Fruit fly (Drosophila melanogaster) whole organism, embryonic: ENCODE data around the gene barr.
A peak's percentile ranks its signal among the peaks of the same experiment; 100 is the strongest.

Experiments
- Abd-B ChIP-seq: fragments of 200-800 bp; sonication (Bioruptor generic); optimal IDR thresholded peaks from 2 replicates; lab custom pipeline; 2018; ENCODE audit warnings: missing biosample characterization, mild to moderate bottlenecking, missing genetic modification characterization, moderate library complexity
- BEAF-32 ChIP-seq: fragments of 200-800 bp; sonication (Bioruptor generic); optimal IDR thresholded peaks from 3 replicates; lab custom pipeline; 2017; ENCODE audit warnings: missing biosample characterization, missing genetic modification characterization, mild to moderate bottlenecking, moderate library complexity, missing genetic modification reagents
- C15 ChIP-seq: fragments of 200-800 bp; sonication (Bioruptor generic); IDR thresholded peaks from 3 replicates; pipeline ENCODE4 v1.3.6; 2022; ENCODE audit warnings: missing biosample characterization, missing genetic modification characterization
- CG1024 ChIP-seq: fragments of 200-800 bp; sonication (Bioruptor generic); IDR thresholded peaks from 2 replicates; pipeline ENCODE4 v1.3.6; 2022; ENCODE audit warnings: missing biosample characterization, missing genetic modification characterization
- CG1233 ChIP-seq: fragments of 200-800 bp; sonication (Bioruptor generic); optimal IDR thresholded peaks from 4 replicates; lab custom pipeline; 2018; ENCODE audit warnings: missing biosample characterization, mild to moderate bottlenecking, missing genetic modification characterization
- CG13287 ChIP-seq: fragments of 200-800 bp; sonication (Bioruptor generic); IDR thresholded peaks from 2 replicates; pipeline ENCODE4 v1.3.6; 2022; ENCODE audit warnings: missing biosample characterization, missing genetic modification characterization; ENCODE audit not compliant: partially characterized antibody
- CG13775 ChIP-seq: fragments of 200-800 bp; sonication (Bioruptor generic); optimal IDR thresholded peaks from 3 replicates; lab custom pipeline; 2017; ENCODE audit warnings: missing biosample characterization, mild to moderate bottlenecking, missing genetic modification characterization
- CG15514 ChIP-seq: fragments of 200-800 bp; sonication (Bioruptor generic); optimal IDR thresholded peaks from 3 replicates; lab custom pipeline; 2017; ENCODE audit warnings: missing biosample characterization, missing genetic modification characterization, mild to moderate bottlenecking, moderate library complexity, missing genetic modification reagents
- CG18599 ChIP-seq: fragments of 200-800 bp; sonication (Bioruptor generic); optimal IDR thresholded peaks from 3 replicates; lab custom pipeline; 2017; ENCODE audit warnings: missing biosample characterization, missing genetic modification characterization, mild to moderate bottlenecking, moderate library complexity, missing genetic modification reagents
- CG3281 ChIP-seq: fragments of 200-800 bp; sonication (Bioruptor generic); optimal IDR thresholded peaks from 3 replicates; lab custom pipeline; 2017; ENCODE audit warnings: missing biosample characterization, mild to moderate bottlenecking, missing genetic modification characterization
- CG3847 ChIP-seq: fragments of 200-800 bp; sonication (Bioruptor generic); IDR thresholded peaks from 2 replicates; pipeline ENCODE4 v1.3.6; 2022; ENCODE audit warnings: missing biosample characterization, missing genetic modification characterization
- CG3995 ChIP-seq: fragments of 200-800 bp; sonication (Bioruptor generic); optimal IDR thresholded peaks from 3 replicates; lab custom pipeline; 2016; ENCODE audit warnings: missing biosample characterization, missing genetic modification characterization
- CG4424 ChIP-seq: fragments of 200-800 bp; sonication (Bioruptor generic); optimal IDR thresholded peaks from 3 replicates; lab custom pipeline; 2016; ENCODE audit warnings: missing biosample characterization, missing genetic modification characterization
- CG7357 ChIP-seq: fragments of 200-800 bp; sonication (Bioruptor generic); IDR thresholded peaks from 3 replicates; pipeline ENCODE4 v1.3.6; 2022; ENCODE audit warnings: missing biosample characterization, missing genetic modification characterization
- CG7928 ChIP-seq: fragments of 200-800 bp; sonication (Bioruptor generic); optimal IDR thresholded peaks from 2 replicates; lab custom pipeline; 2017; ENCODE audit warnings: missing biosample characterization, mild to moderate bottlenecking, missing genetic modification characterization
- Chrac-16 ChIP-seq: fragments of 200-800 bp; sonication (Bioruptor generic); optimal IDR thresholded peaks from 3 replicates; lab custom pipeline; 2016; ENCODE audit warnings: missing biosample characterization, missing genetic modification characterization
- Eip74EF ChIP-seq, 2 experiments: fragments of 200-800 bp in 1 of 2; fragments of >200 bp in 1 of 2; sonication (Bioruptor generic) in 1 of 2; optimal IDR thresholded peaks; 2 replicates each; lab custom pipeline; 2017 to 2019; ENCODE audit warnings: missing biosample characterization in 2 of 2, missing genetic modification characterization in 2 of 2, mild to moderate bottlenecking in 1 of 2, moderate library complexity in 1 of 2
- Ets65A ChIP-seq: fragments of 200-800 bp; sonication (Bioruptor generic); peaks from one replicate; lab custom pipeline; 2016; ENCODE audit warnings: missing biosample characterization, missing genetic modification characterization
- Hr51 ChIP-seq, 2 experiments: fragments of 200-800 bp; sonication (Bioruptor generic); optimal IDR thresholded peaks; 2 replicates in 1 of 2; 3 replicates in 1 of 2; lab custom pipeline; 2016 to 2018; ENCODE audit warnings: missing biosample characterization in 2 of 2, missing genetic modification characterization in 2 of 2, mild to moderate bottlenecking in 1 of 2, moderate library complexity in 1 of 2
- Lim3 ChIP-seq: fragments of 200-800 bp; sonication (Bioruptor generic); IDR thresholded peaks from 2 replicates; pipeline ENCODE4 v1.3.6; 2022; ENCODE audit warnings: missing biosample characterization, missing genetic modification characterization
- Meics ChIP-seq: fragments of 200-800 bp; sonication (Bioruptor generic); optimal IDR thresholded peaks from 2 replicates; lab custom pipeline; 2017; ENCODE audit warnings: missing biosample characterization, mild to moderate bottlenecking, missing genetic modification characterization
- Sin3A ChIP-seq: fragments of >200 bp; optimal IDR thresholded peaks from 2 replicates; lab custom pipeline; 2018
- abd-A ChIP-seq: fragments of 200-800 bp; sonication (Bioruptor generic); optimal IDR thresholded peaks from 3 replicates; lab custom pipeline; 2019; ENCODE audit warnings: missing biosample characterization, mild to moderate bottlenecking, missing genetic modification characterization, moderate library complexity
- bigmax ChIP-seq: fragments of 200-800 bp; sonication (Bioruptor generic); optimal IDR thresholded peaks from 2 replicates; lab custom pipeline; 2018; ENCODE audit warnings: missing biosample characterization, mild to moderate bottlenecking, missing genetic modification characterization
- cg ChIP-seq: fragments of 200-800 bp; sonication (Bioruptor generic); optimal IDR thresholded peaks from 3 replicates; lab custom pipeline; 2019; ENCODE audit warnings: missing biosample characterization, mild to moderate bottlenecking, missing genetic modification characterization, moderate library complexity
- cwo ChIP-seq: fragments of 200-800 bp; sonication (Bioruptor generic); optimal IDR thresholded peaks from 3 replicates; lab custom pipeline; 2017; ENCODE audit warnings: missing biosample characterization, missing genetic modification characterization, mild to moderate bottlenecking, moderate library complexity, missing genetic modification reagents
- esg ChIP-seq: fragments of 200-800 bp; sonication (Bioruptor generic); conservative IDR thresholded peaks from 2 replicates; pipeline ENCODE4 v1.3.6; 2022; ENCODE audit warnings: missing biosample characterization, missing genetic modification characterization
- gsb-n ChIP-seq: fragments of 200-800 bp; sonication (Bioruptor generic); optimal IDR thresholded peaks from 3 replicates; lab custom pipeline; 2018; ENCODE audit warnings: missing biosample characterization, mild to moderate bottlenecking, missing genetic modification characterization
- lab ChIP-seq: fragments of 200-800 bp; sonication (Bioruptor generic); optimal IDR thresholded peaks from 3 replicates; lab custom pipeline; 2017; ENCODE audit warnings: missing biosample characterization, missing genetic modification characterization, mild to moderate bottlenecking, moderate library complexity, missing genetic modification reagents
- lilli ChIP-seq: fragments of 200-800 bp; sonication (Bioruptor generic); optimal IDR thresholded peaks from 3 replicates; lab custom pipeline; 2016; ENCODE audit warnings: missing biosample characterization, missing genetic modification characterization
- mirr ChIP-seq: fragments of 200-800 bp; sonication (Bioruptor generic); optimal IDR thresholded peaks from 3 replicates; lab custom pipeline; 2018; ENCODE audit warnings: missing biosample characterization, mild to moderate bottlenecking, missing genetic modification characterization
- repo ChIP-seq: fragments of 200-800 bp; sonication (Bioruptor generic); optimal IDR thresholded peaks from 2 replicates; lab custom pipeline; 2016; ENCODE audit warnings: missing biosample characterization, missing genetic modification characterization
- row ChIP-seq: fragments of 200-800 bp; sonication (Bioruptor generic); IDR thresholded peaks from 3 replicates; pipeline ENCODE4 v1.3.6; 2022; ENCODE audit warnings: missing biosample characterization, missing genetic modification characterization
- scrt ChIP-seq: fragments of 200-800 bp; sonication (Bioruptor generic); optimal IDR thresholded peaks from 2 replicates; lab custom pipeline; 2018; ENCODE audit warnings: missing biosample characterization, mild to moderate bottlenecking, missing genetic modification characterization, moderate library complexity
- sd ChIP-seq: fragments of 200-800 bp; sonication (Bioruptor generic); optimal IDR thresholded peaks from 3 replicates; lab custom pipeline; 2018; ENCODE audit warnings: missing biosample characterization, mild to moderate bottlenecking, missing genetic modification characterization, moderate library complexity
- sens ChIP-seq: fragments of 200-800 bp; sonication (Bioruptor generic); peaks from one replicate; lab custom pipeline; 2016; ENCODE audit warnings: missing biosample characterization, missing genetic modification characterization
- vnd ChIP-seq: fragments of 200-800 bp; sonication (Bioruptor generic); IDR thresholded peaks from 3 replicates; pipeline ENCODE4 v1.3.6; 2022; ENCODE audit warnings: missing biosample characterization, missing genetic modification characterization; ENCODE audit not compliant: partially characterized antibody
- wor ChIP-seq: fragments of 200-800 bp; sonication (Bioruptor generic); IDR thresholded peaks from 2 replicates; pipeline ENCODE4 v1.3.6; 2022; ENCODE audit warnings: missing biosample characterization, missing genetic modification characterization

The barr gene

dm6 chr2L:20057391-20057790 lies 3.8 kb downstream of the barr start:
- TF ChIP-seq CG3995 (GFP tag; lab: Kevin White, UChicago) (no peak), Ets65A (GFP tag; lab: Kevin White, UChicago) (peak; percentile 42), CG4424 (peak; percentile 7), CG1024 (GFP tag; lab: Robert Waterston, UW) (no peak), CG7928 (GFP tag; lab: Kevin White, UChicago) (no peak), bigmax (GFP tag; lab: Kevin White, UChicago) (no peak), BEAF-32 (GFP tag; lab: Kevin White, UChicago) (no peak), repo (GFP tag; lab: Kevin White, UChicago) (no peak), CG1233 (GFP tag; lab: Kevin White, UChicago) (no peak), esg (GFP tag; lab: Robert Waterston, UW) (no peak), cg (GFP tag; lab: Kevin White, UChicago) (peak; percentile 13), row (peak; percentile 5; the same call in 1 of the 3 replicates)

dm6 chr2L:20051172-20051893 lies 9.8 kb downstream of the barr start:
- peak; percentile 66 for TF ChIP-seq CG18599 (GFP tag; lab: Kevin White, UChicago)
- peak; percentile 5 for TF ChIP-seq Meics (GFP tag; lab: Kevin White, UChicago)
- peak; percentile 92 for TF ChIP-seq abd-A
- no peak for TF ChIP-seq gsb-n (tag; lab: Kevin White, UChicago)
- TF ChIP-seq cwo (GFP tag; lab: Kevin White, UChicago): no peak
- TF ChIP-seq Lim3 (GFP tag; lab: Robert Waterston, UW): no peak
- no peak for TF ChIP-seq vnd (GFP tag; lab: Robert Waterston, UW)
- no peak for TF ChIP-seq wor (GFP tag; lab: Robert Waterston, UW)
- TF ChIP-seq mirr (GFP tag; lab: Kevin White, UChicago): no peak
- no peak for TF ChIP-seq Abd-B
- peak; percentile 59 for TF ChIP-seq lab (GFP tag; lab: Kevin White, UChicago)
- TF ChIP-seq Chrac-16: no peak
- TF ChIP-seq C15: no peak
- no peak for TF ChIP-seq CG13287 (GFP tag; lab: Robert Waterston, UW)
- no peak for TF ChIP-seq CG3847 (GFP tag; lab: Robert Waterston, UW)
- no peak for TF ChIP-seq lilli (GFP tag; lab: Kevin White, UChicago)
- 0 out of 3 replicates have a peak, but pooled peaks have one; percentile 8 for TF ChIP-seq CG7357 (GFP tag; lab: Robert Waterston, UW)
- TF ChIP-seq CG3281: peak; percentile 3
- TF ChIP-seq Hr51 (GFP tag; optimal IDR thresholded peaks at IDR 0.05; lab: Kevin White, UChicago): peak in 1 of 2 experiments; percentile 4
- no peak for TF ChIP-seq Eip74EF (GFP tag; optimal IDR thresholded peaks at IDR 0.05; lab: Kevin White, UChicago)
- no peak for TF ChIP-seq CG13775 (GFP tag; lab: Kevin White, UChicago)
- peak; percentile 17 for TF ChIP-seq CG15514 (GFP tag; lab: Kevin White, UChicago)
- TF ChIP-seq sd (tag; lab: Kevin White, UChicago): no peak
- TF ChIP-seq sens: peak; percentile 33
- no peak for TF ChIP-seq Sin3A
- peak; percentile 86 for TF ChIP-seq scrt
